Fruit fly (Drosophila melanogaster) whole organism, embryonic: Measurements from ENCODE around the gene dmrt93B.

ENCODE experiments used
- Doc3 ChIP-seq: fragments of 200-800 bp; sonication (Bioruptor generic); IDR thresholded peaks from 3 replicates; pipeline ENCODE4 v1.3.6; 2022; ENCODE audit warnings: missing biosample characterization, missing genetic modification characterization; ENCODE audit not compliant: partially characterized antibody
- gro ChIP-seq: fragments of 200-800 bp; sonication (Bioruptor generic); optimal IDR thresholded peaks from 2 replicates; lab custom pipeline; 2016; ENCODE audit warnings: missing biosample characterization, missing genetic modification characterization
- tgo ChIP-seq: fragments of 200-800 bp; sonication (Bioruptor generic); IDR thresholded peaks from 3 replicates; pipeline ENCODE4 v1.3.6; 2022; ENCODE audit warnings: missing biosample characterization, missing genetic modification characterization

DNA sequence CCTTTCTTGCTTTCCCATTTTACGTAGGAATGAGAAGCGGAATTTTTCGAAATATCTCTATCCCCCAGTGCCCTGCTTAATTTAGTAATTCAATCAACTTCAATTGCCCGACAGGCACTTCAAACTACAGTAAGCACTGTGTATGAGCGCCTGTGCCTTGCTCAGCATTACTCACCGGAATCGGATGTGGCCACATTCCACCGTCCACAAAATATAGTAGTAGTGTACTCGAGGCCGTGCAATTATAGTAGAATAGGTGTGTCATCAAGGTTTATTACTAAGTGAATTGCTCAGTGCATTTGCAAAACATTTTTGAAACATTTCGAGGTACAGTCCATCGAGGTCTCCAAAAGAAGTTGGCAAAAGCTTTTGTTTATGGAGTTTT lies 8.1 kb upstream of the dmrt93B start:
- no peak for TF ChIP-seq Doc3 (GFP tag; lab: Robert Waterston, UW)
- TF ChIP-seq gro (GFP tag; lab: Kevin White, UChicago) = no peak
- no peak for TF ChIP-seq tgo (GFP tag; lab: Robert Waterston, UW)
